Fruit fly (Drosophila melanogaster) whole organism, embryonic: ENCODE measurements around the gene Cpr66Cb.

Experiments
- Awh ChIP-seq: fragments of 200-800 bp; sonication (Bioruptor generic); IDR thresholded peaks from 2 replicates; pipeline ENCODE4, ENCODE4 v1.3.6; 2022; ENCODE audit warnings: missing biosample characterization, missing genetic modification characterization
- CG10321 ChIP-seq: fragments of 200-800 bp; sonication (Bioruptor generic); IDR thresholded peaks from 2 replicates; pipeline ENCODE4 v1.3.6; 2022; ENCODE audit warnings: missing biosample characterization, missing genetic modification characterization
- CG11695 ChIP-seq: fragments of 200-800 bp; sonication (Bioruptor generic); IDR thresholded peaks from 3 replicates; pipeline ENCODE4 v1.3.6; 2022; ENCODE audit warnings: missing biosample characterization, missing genetic modification characterization
- CG12744 ChIP-seq: fragments of 200-800 bp; sonication (Bioruptor generic); optimal IDR thresholded peaks from 2 replicates; lab custom pipeline; 2016; ENCODE audit warnings: missing biosample characterization, missing genetic modification characterization
- CG17186 ChIP-seq: fragments of 200-800 bp; sonication (Bioruptor generic); optimal IDR thresholded peaks from 3 replicates; lab custom pipeline; 2017; ENCODE audit warnings: missing biosample characterization, missing genetic modification reagents, missing genetic modification characterization
- CG17829 ChIP-seq: fragments of 200-800 bp; optimal IDR thresholded peaks from 2 replicates; lab custom pipeline; 2019; ENCODE audit warnings: missing biosample characterization, mild to moderate bottlenecking, missing genetic modification characterization, moderate library complexity
- CG18011 ChIP-seq: fragments of 200-800 bp; sonication (Bioruptor generic); optimal IDR thresholded peaks from 2 replicates; lab custom pipeline; 2017; ENCODE audit warnings: missing biosample characterization, missing genetic modification characterization, mild to moderate bottlenecking, moderate library complexity, missing genotype
- CG2120 ChIP-seq: fragments of 200-800 bp; sonication (Bioruptor generic); optimal IDR thresholded peaks from 3 replicates; lab custom pipeline; 2016; ENCODE audit warnings: missing biosample characterization, missing genetic modification characterization
- CG32532 ChIP-seq: fragments of 200-800 bp; sonication (Bioruptor generic); IDR thresholded peaks from 2 replicates; pipeline ENCODE4 v1.3.6; 2022; ENCODE audit warnings: missing biosample characterization, missing genetic modification characterization
- CG32772 ChIP-seq: fragments of 200-800 bp; sonication (Bioruptor generic); IDR thresholded peaks from 2 replicates; pipeline ENCODE4 v1.3.6; 2022; ENCODE audit warnings: missing biosample characterization, missing genetic modification characterization
- CG3281 ChIP-seq: fragments of 200-800 bp; sonication (Bioruptor generic); optimal IDR thresholded peaks from 3 replicates; lab custom pipeline; 2017; ENCODE audit warnings: missing biosample characterization, mild to moderate bottlenecking, missing genetic modification characterization
- CG34422 ChIP-seq: fragments of 200-800 bp; sonication (Bioruptor generic); IDR thresholded peaks from 3 replicates; pipeline ENCODE4 v1.3.6; 2022; ENCODE audit warnings: missing biosample characterization, missing genetic modification characterization
- CG3838 ChIP-seq: fragments of 200-800 bp; sonication (Bioruptor generic); optimal IDR thresholded peaks from 3 replicates; lab custom pipeline; 2016; ENCODE audit warnings: missing biosample characterization, missing genetic modification characterization
- CG7745 ChIP-seq: fragments of 200-800 bp; sonication (Bioruptor generic); optimal IDR thresholded peaks from 2 replicates; lab custom pipeline; 2018; ENCODE audit warnings: missing biosample characterization, mild to moderate bottlenecking, missing genetic modification characterization, moderate library complexity
- CG7928 ChIP-seq: fragments of 200-800 bp; sonication (Bioruptor generic); optimal IDR thresholded peaks from 2 replicates; lab custom pipeline; 2017; ENCODE audit warnings: missing biosample characterization, mild to moderate bottlenecking, missing genetic modification characterization
- Dfd ChIP-seq, 2 experiments: fragments of >200 bp; optimal IDR thresholded peaks; 2 replicates each; lab custom pipeline; 2017; ENCODE audit warnings: missing biosample characterization in 2 of 2, missing genetic modification characterization in 2 of 2
- Drgx ChIP-seq: fragments of 200-800 bp; sonication (Bioruptor generic); IDR thresholded peaks from 2 replicates; pipeline ENCODE4 v1.3.6; 2022; ENCODE audit warnings: missing biosample characterization, missing genetic modification characterization
- Fer2 ChIP-seq: fragments of 200-800 bp; sonication (Bioruptor generic); optimal IDR thresholded peaks from 2 replicates; lab custom pipeline; 2018; ENCODE audit warnings: missing biosample characterization, mild to moderate bottlenecking, missing genetic modification characterization, moderate library complexity
- HHEX ChIP-seq: fragments of 200-800 bp; sonication (Bioruptor generic); optimal IDR thresholded peaks from 3 replicates; lab custom pipeline; 2017; ENCODE audit warnings: missing biosample characterization, mild to moderate bottlenecking, missing genetic modification characterization, missing genetic modification reagents
- Hand ChIP-seq: fragments of 200-800 bp; sonication (Bioruptor generic); optimal IDR thresholded peaks from 2 replicates; lab custom pipeline; 2017; ENCODE audit warnings: mild to moderate bottlenecking, missing biosample characterization, missing genetic modification reagents, missing genetic modification characterization
- Hey ChIP-seq: fragments of 200-800 bp; sonication (Bioruptor generic); optimal IDR thresholded peaks from 3 replicates; lab custom pipeline; 2018; ENCODE audit warnings: missing biosample characterization, mild to moderate bottlenecking, missing genetic modification characterization
- Mes4 ChIP-seq: fragments of 200-800 bp; sonication (Bioruptor generic); optimal IDR thresholded peaks from 2 replicates; lab custom pipeline; 2016; ENCODE audit warnings: missing biosample characterization, missing genetic modification characterization
- Oli ChIP-seq: fragments of 200-800 bp; sonication (Bioruptor generic); optimal IDR thresholded peaks from 2 replicates; lab custom pipeline; 2018; ENCODE audit warnings: missing biosample characterization, mild to moderate bottlenecking, missing genetic modification characterization, moderate library complexity
- Sry-δ ChIP-seq: fragments of 200-800 bp; sonication (Bioruptor generic); optimal IDR thresholded peaks from 2 replicates; lab custom pipeline; 2016; ENCODE audit warnings: missing biosample characterization, missing genetic modification characterization
- Stat92E ChIP-seq, 3 experiments: fragments of >200 bp in 2 of 3; fragments of 200-800 bp in 1 of 3; sonication (Bioruptor generic) in 1 of 3; optimal IDR thresholded peaks; 2 replicates each; lab custom pipeline; 2017 to 2019; ENCODE audit warnings: missing biosample characterization in 3 of 3, missing genetic modification characterization in 3 of 3, mild to moderate bottlenecking in 1 of 3, moderate library complexity in 1 of 3
- Trl ChIP-seq, 3 experiments: fragments of >200 bp in 2 of 3; fragments of 200-800 bp in 1 of 3; sonication (Bioruptor generic) in 1 of 3; optimal IDR thresholded peaks; 2 replicates in 1 of 3; 3 replicates in 2 of 3; lab custom pipeline; 2016 to 2017; ENCODE audit warnings: missing biosample characterization in 1 of 3, missing genetic modification characterization in 1 of 3
- Usf ChIP-seq: fragments of 200-800 bp; sonication (Bioruptor generic); optimal IDR thresholded peaks from 2 replicates; lab custom pipeline; 2017; ENCODE audit warnings: missing genotype, missing biosample characterization, missing genetic modification characterization
- Xrp1 ChIP-seq: fragments of 200-800 bp; sonication (Bioruptor generic); IDR thresholded peaks from 2 replicates; pipeline ENCODE4 v1.3.6; 2022; ENCODE audit warnings: missing biosample characterization, missing genetic modification characterization
- YL-1 ChIP-seq: fragments of 200-800 bp; sonication (Bioruptor generic); optimal IDR thresholded peaks from 3 replicates; lab custom pipeline; 2017; ENCODE audit warnings: missing biosample characterization, mild to moderate bottlenecking, missing genetic modification characterization
- ase ChIP-seq: fragments of 200-800 bp; sonication (Bioruptor generic); IDR thresholded peaks from 3 replicates; pipeline ENCODE4 v1.3.6; 2022; ENCODE audit warnings: missing biosample characterization, missing genetic modification characterization
- bcd ChIP-seq: fragments of 200-800 bp; sonication (Bioruptor generic); optimal IDR thresholded peaks from 2 replicates; lab custom pipeline; 2017; ENCODE audit warnings: missing biosample characterization, mild to moderate bottlenecking, missing genetic modification characterization
- bsh ChIP-seq, 2 experiments: fragments of 200-800 bp; sonication (Bioruptor generic); optimal IDR thresholded peaks; 2 replicates each; lab custom pipeline; 2017 to 2018; ENCODE audit warnings: mild to moderate bottlenecking in 2 of 2, missing biosample characterization in 2 of 2, missing genetic modification characterization in 2 of 2, moderate library complexity in 1 of 2
- cad ChIP-seq: fragments of >200 bp; optimal IDR thresholded peaks from 2 replicates; lab custom pipeline; 2017; ENCODE audit warnings: missing biosample characterization, missing genetic modification characterization
- da ChIP-seq: fragments of 200-800 bp; sonication (Bioruptor generic); optimal IDR thresholded peaks from 2 replicates; lab custom pipeline; 2016; ENCODE audit warnings: missing biosample characterization, missing genetic modification characterization
- dan ChIP-seq: fragments of 200-800 bp; sonication (Bioruptor generic); IDR thresholded peaks from 2 replicates; pipeline ENCODE4 v1.3.6; 2022; ENCODE audit warnings: missing biosample characterization, missing genetic modification characterization
- ems ChIP-seq: fragments of 200-800 bp; sonication (Bioruptor generic); optimal IDR thresholded peaks from 3 replicates; lab custom pipeline; 2016; ENCODE audit warnings: missing biosample characterization, missing genetic modification characterization
- exex ChIP-seq: fragments of 200-800 bp; sonication (Bioruptor generic); optimal IDR thresholded peaks from 4 replicates; lab custom pipeline; 2018; ENCODE audit warnings: missing biosample characterization, mild to moderate bottlenecking, missing genetic modification characterization, moderate library complexity
- fd96Cb ChIP-seq: fragments of 200-800 bp; sonication (Bioruptor generic); optimal IDR thresholded peaks from 2 replicates; lab custom pipeline; 2018; ENCODE audit warnings: missing biosample characterization, mild to moderate bottlenecking, missing genetic modification characterization, moderate library complexity
- gsb ChIP-seq: fragments of 200-800 bp; sonication (Bioruptor generic); IDR thresholded peaks from 2 replicates; pipeline ENCODE4 v1.3.6; 2022; ENCODE audit warnings: missing biosample characterization, missing genetic modification characterization
- gt ChIP-seq: fragments of 200-800 bp; sonication (Bioruptor generic); IDR thresholded peaks from 2 replicates; pipeline ENCODE4 v1.3.6; 2022; ENCODE audit warnings: missing biosample characterization, missing genetic modification characterization
- hkb ChIP-seq, 2 experiments: fragments of 200-800 bp in 1 of 2; fragments of >200 bp in 1 of 2; sonication (Bioruptor generic) in 1 of 2; IDR thresholded peaks in 1 of 2; optimal IDR thresholded peaks in 1 of 2; 2 replicates each; pipeline versions ENCODE4 v1.3.6 to Lab custom; 2017 to 2022; ENCODE audit warnings: missing biosample characterization in 1 of 2, missing genetic modification characterization in 1 of 2
- ind ChIP-seq: fragments of 200-800 bp; sonication (Bioruptor generic); optimal IDR thresholded peaks from 3 replicates; lab custom pipeline; 2016; ENCODE audit warnings: missing biosample characterization, missing genetic modification characterization
- lola ChIP-seq, 3 experiments: fragments of >200 bp in 2 of 3; fragments of 200-800 bp in 1 of 3; sonication (Bioruptor generic) in 1 of 3; optimal IDR thresholded peaks; 2 replicates each; lab custom pipeline; 2017 to 2019; ENCODE audit warnings: missing biosample characterization in 3 of 3, missing genetic modification characterization in 3 of 3, mild to moderate bottlenecking in 1 of 3, moderate library complexity in 1 of 3
- prd ChIP-seq, 3 experiments: fragments of >200 bp in 2 of 3; fragments of 200-800 bp in 1 of 3; sonication (Bioruptor generic) in 1 of 3; optimal IDR thresholded peaks in 2 of 3; IDR thresholded peaks in 1 of 3; 2 replicates in 2 of 3; 3 replicates in 1 of 3; pipeline versions ENCODE4 v1.3.6 to Lab custom; 2017 to 2022; ENCODE audit warnings: missing biosample characterization in 1 of 3, missing genetic modification characterization in 1 of 3
- shn ChIP-seq: fragments of 200-800 bp; sonication (Bioruptor generic); optimal IDR thresholded peaks from 3 replicates; lab custom pipeline; 2016; ENCODE audit warnings: missing biosample characterization, missing genetic modification characterization
- sqz ChIP-seq: fragments of 200-800 bp; sonication (Bioruptor generic); optimal IDR thresholded peaks from 3 replicates; lab custom pipeline; 2018; ENCODE audit warnings: missing biosample characterization, mild to moderate bottlenecking, missing genetic modification characterization
- tgo ChIP-seq: fragments of 200-800 bp; sonication (Bioruptor generic); IDR thresholded peaks from 3 replicates; pipeline ENCODE4 v1.3.6; 2022; ENCODE audit warnings: missing biosample characterization, missing genetic modification characterization
- tup ChIP-seq: fragments of 200-800 bp; sonication (Bioruptor generic); optimal IDR thresholded peaks from 2 replicates; lab custom pipeline; 2016; ENCODE audit warnings: missing biosample characterization, mild to moderate bottlenecking, missing genetic modification characterization, moderate library complexity
- usp ChIP-seq: fragments of >200 bp; optimal IDR thresholded peaks from 2 replicates; lab custom pipeline; 2017; ENCODE audit warnings: missing biosample characterization, missing genetic modification characterization

Gene Cpr66Cb

dm6 chr3L:8360063-8360642 lies 23.7 kb downstream of the Cpr66Cb start:
- TF ChIP-seq prd (optimal IDR thresholded peaks at IDR 0.05; lab: Kevin White, UChicago) (no peak), prd (GFP tag; IDR thresholded peaks at IDR 0.05; lab: Robert Waterston, UW) (no peak), gsb (GFP tag; lab: Robert Waterston, UW) (no peak), Oli (tag; lab: Kevin White, UChicago) (no peak), gt (GFP tag; lab: Robert Waterston, UW) (no peak), ind (GFP tag; lab: Kevin White, UChicago) (no peak), Drgx (GFP tag; lab: Robert Waterston, UW) (0 out of 2 replicates have a peak, but pooled peaks have one; percentile 24), CG2120 (GFP tag; lab: Kevin White, UChicago) (no peak), YL-1 (no peak), CG7745 (no peak), cad (GFP tag; lab: Kevin White, UChicago) (no peak), CG34422 (GFP tag; lab: Robert Waterston, UW) (no peak), Hand (GFP tag; lab: Kevin White, UChicago) (no peak), sqz (GFP tag; lab: Kevin White, UChicago) (peak; percentile 23), CG32772 (0 out of 2 replicates have a peak, but pooled peaks have one; percentile 16), CG32532 (GFP tag; lab: Robert Waterston, UW) (no peak; the same call in 1 of the 2 replicates), shn (GFP tag; lab: Kevin White, UChicago) (no peak), Fer2 (no peak), tgo (no peak), Sry-δ (no peak), CG3281 (GFP tag; lab: Kevin White, UChicago) (no peak), HHEX (no peak), da (no peak), hkb (optimal IDR thresholded peaks at IDR 0.05; lab: Kevin White, UChicago) (no peak), hkb (GFP tag; IDR thresholded peaks at IDR 0.05; lab: Robert Waterston, UW) (no peak), ase (GFP tag; lab: Robert Waterston, UW) (no peak), CG7928 (GFP tag; lab: Kevin White, UChicago) (no peak), CG10321 (GFP tag; lab: Robert Waterston, UW) (no peak), CG3838 (no peak), usp (GFP tag; lab: Kevin White, UChicago) (no peak), CG12744 (GFP tag; lab: Kevin White, UChicago) (no peak), CG17186 (GFP tag; lab: Kevin White, UChicago) (no peak), Xrp1 (GFP tag; lab: Robert Waterston, UW) (no peak), CG17829 (no peak), CG18011 (GFP tag; lab: Kevin White, UChicago) (no peak), CG11695 (GFP tag; lab: Robert Waterston, UW) (no peak), bsh (GFP tag; optimal IDR thresholded peaks at IDR 0.05; lab: Kevin White, UChicago) (peak in 1 of 2 experiments; percentile 65), Mes4 (no peak), tup (GFP tag; lab: Kevin White, UChicago) (no peak), lola (GFP tag; optimal IDR thresholded peaks at IDR 0.05; lab: Kevin White, UChicago) (no peak), Trl (optimal IDR thresholded peaks at IDR 0.05; lab: Kevin White, UChicago) (peak in 1 of 2 experiments; percentile 34), Trl (GFP tag; optimal IDR thresholded peaks at IDR 0.05; lab: Kevin White, UChicago) (no peak), Usf (GFP tag; lab: Kevin White, UChicago) (no peak), exex (tag; lab: Kevin White, UChicago) (peak; percentile 50), Dfd (GFP tag; optimal IDR thresholded peaks at IDR 0.05; lab: Kevin White, UChicago) (no peak), Hey (no peak), Stat92E (GFP tag; optimal IDR thresholded peaks at IDR 0.05; lab: Kevin White, UChicago) (no peak), bcd (GFP tag; lab: Kevin White, UChicago) (no peak), fd96Cb (tag; lab: Kevin White, UChicago) (no peak), Awh (GFP tag; lab: Robert Waterston, UW) (0 out of 2 replicates have a peak, but pooled peaks have one; percentile 16), dan (no peak), ems (GFP tag; lab: Kevin White, UChicago) (no peak)
